Worm (Caenorhabditis elegans) whole organism, L2 larva: ENCODE measurements around the gene C17E7.13.
A peak's percentile ranks its signal among the peaks of the same experiment; 100 is the strongest.

ENCODE experiments used
- F13H6.1 ChIP-seq: sonication (generic microtip); optimal IDR thresholded peaks from 2 replicates; lab custom pipeline; 2016; ENCODE audit warnings: missing genetic modification characterization, missing compliant biosample characterization
- Y55F3AM.14 ChIP-seq: fragments of 200-800 bp; sonication (Bioruptor generic); optimal IDR thresholded peaks from 2 replicates; lab custom pipeline; 2018; ENCODE audit warnings: mild to moderate bottlenecking, missing genetic modification characterization, missing compliant biosample characterization
- ZK546.5 ChIP-seq: sonication (generic microtip); optimal IDR thresholded peaks from 2 replicates; lab custom pipeline; 2017; ENCODE audit warnings: missing biosample characterization, missing genetic modification characterization
- alr-1 ChIP-seq: fragments of 150-350 bp; optimal IDR thresholded peaks from 2 replicates; lab custom pipeline; 2014; ENCODE audit warnings: missing biosample characterization, missing genetic modification characterization
- aly-2 ChIP-seq: fragments of 150-350 bp; optimal IDR thresholded peaks from 2 replicates; lab custom pipeline; 2014; ENCODE audit warnings: missing biosample characterization, missing genetic modification characterization
- blmp-1 ChIP-seq: sonication (generic microtip); optimal IDR thresholded peaks from 2 replicates; lab custom pipeline; 2017; ENCODE audit warnings: missing genetic modification characterization, mild to moderate bottlenecking, missing compliant biosample characterization, antibody characterized with exemption, moderate library complexity; ENCODE audit not compliant: insufficient read depth
- ceh-82 ChIP-seq: fragments of 150-350 bp; optimal IDR thresholded peaks from 2 replicates; lab custom pipeline; 2014; ENCODE audit warnings: missing biosample characterization, missing genetic modification characterization
- dmd-4 ChIP-seq: sonication (generic microtip); optimal IDR thresholded peaks from 2 replicates; lab custom pipeline; 2017; ENCODE audit warnings: missing biosample characterization, missing genetic modification characterization
- egl-27 ChIP-seq: sonication (generic microtip); optimal IDR thresholded peaks from 3 replicates; lab custom pipeline; 2017; ENCODE audit warnings: missing biosample characterization, missing genetic modification reagents, missing genetic modification characterization
- elt-1 ChIP-seq: fragments of 150-350 bp; optimal IDR thresholded peaks from 2 replicates; lab custom pipeline; 2014; ENCODE audit warnings: missing biosample characterization, missing genetic modification characterization
- elt-3 ChIP-seq: sonication (generic microtip); optimal IDR thresholded peaks from 2 replicates; lab custom pipeline; 2017; ENCODE audit warnings: missing biosample characterization, missing genetic modification characterization
- fos-1 ChIP-seq: fragments of 150-350 bp; optimal IDR thresholded peaks from 2 replicates; lab custom pipeline; 2014; ENCODE audit warnings: missing biosample characterization, missing genetic modification characterization
- gmeb-1 ChIP-seq: fragments of 150-350 bp; optimal IDR thresholded peaks from 2 replicates; lab custom pipeline; 2014; ENCODE audit warnings: missing biosample characterization, missing genetic modification characterization
- lin-39 ChIP-seq: fragments of 150-350 bp; optimal IDR thresholded peaks from 2 replicates; lab custom pipeline; 2014; ENCODE audit warnings: missing biosample characterization, missing genetic modification reagents, missing genetic modification characterization
- mbf-1 ChIP-seq: sonication (generic microtip); optimal IDR thresholded peaks from 2 replicates; lab custom pipeline; 2017; ENCODE audit warnings: missing biosample characterization, missing genetic modification characterization
- mdl-1 ChIP-seq, 2 experiments: fragments of 150-350 bp in 1 of 2; sonication (generic microtip) in 1 of 2; optimal IDR thresholded peaks; 2 replicates each; lab custom pipeline; 2017; ENCODE audit warnings: missing biosample characterization in 2 of 2, missing genetic modification characterization in 2 of 2
- nhr-10 ChIP-seq: sonication (generic microtip); optimal IDR thresholded peaks from 2 replicates; lab custom pipeline; 2017; ENCODE audit warnings: missing biosample characterization, missing genetic modification characterization
- nhr-11 ChIP-seq: fragments of 150-350 bp; optimal IDR thresholded peaks from 2 replicates; lab custom pipeline; 2014; ENCODE audit warnings: missing biosample characterization, missing genetic modification characterization
- nhr-12 ChIP-seq: fragments of 150-350 bp; optimal IDR thresholded peaks from 2 replicates; lab custom pipeline; 2014; ENCODE audit warnings: missing biosample characterization, missing genetic modification characterization
- nhr-129 ChIP-seq: fragments of 150-350 bp; optimal IDR thresholded peaks from 2 replicates; lab custom pipeline; 2014; ENCODE audit warnings: missing biosample characterization, missing genetic modification characterization
- nhr-21 ChIP-seq: fragments of 150-350 bp; optimal IDR thresholded peaks from 2 replicates; lab custom pipeline; 2014; ENCODE audit warnings: missing biosample characterization, missing genetic modification characterization
- nhr-23 ChIP-seq: fragments of 150-350 bp; optimal IDR thresholded peaks from 2 replicates; lab custom pipeline; 2014; ENCODE audit warnings: missing biosample characterization, missing genetic modification reagents, missing genetic modification characterization
- nhr-25 ChIP-seq: fragments of 150-350 bp; sonication (generic microtip); optimal IDR thresholded peaks from 3 replicates; lab custom pipeline; 2014; ENCODE audit warnings: missing biosample characterization, missing genetic modification characterization
- nhr-6 ChIP-seq: fragments of 150-350 bp; optimal IDR thresholded peaks from 2 replicates; lab custom pipeline; 2014; ENCODE audit warnings: missing biosample characterization, missing genetic modification characterization
- nhr-77 ChIP-seq: fragments of 150-350 bp; optimal IDR thresholded peaks from 2 replicates; lab custom pipeline; 2014; ENCODE audit warnings: missing biosample characterization, missing genetic modification characterization
- peb-1 ChIP-seq: fragments of 150-350 bp; optimal IDR thresholded peaks from 2 replicates; lab custom pipeline; 2014; ENCODE audit warnings: missing biosample characterization, missing genetic modification characterization
- sem-4 ChIP-seq: fragments of 150-350 bp; optimal IDR thresholded peaks from 2 replicates; lab custom pipeline; 2014; ENCODE audit warnings: missing biosample characterization, missing genetic modification reagents, missing genetic modification characterization
- sma-3 ChIP-seq: sonication (generic microtip); optimal IDR thresholded peaks from 2 replicates; lab custom pipeline; 2016; ENCODE audit warnings: missing genetic modification reagents, missing genetic modification characterization, missing compliant biosample characterization
- sma-9 ChIP-seq, 2 experiments: fragments of 150-350 bp in 1 of 2; sonication (generic microtip) in 1 of 2; optimal IDR thresholded peaks; 2 replicates each; lab custom pipeline; 2014 to 2016; ENCODE audit warnings: missing genetic modification characterization in 2 of 2, mild to moderate bottlenecking in 1 of 2, missing biosample characterization in 1 of 2, missing compliant biosample characterization in 1 of 2, missing genetic modification reagents in 1 of 2, moderate library complexity in 1 of 2
- snpc-4 ChIP-seq: fragments of 150-350 bp; optimal IDR thresholded peaks from 2 replicates; lab custom pipeline; 2014; ENCODE audit warnings: missing biosample characterization, missing genetic modification characterization
- unc-39 ChIP-seq: fragments of 150-350 bp; optimal IDR thresholded peaks from 2 replicates; lab custom pipeline; 2014; ENCODE audit warnings: missing biosample characterization, missing genetic modification characterization
- unc-62 ChIP-seq: fragments of 150-350 bp; optimal IDR thresholded peaks from 2 replicates; lab custom pipeline; 2014; ENCODE audit warnings: missing biosample characterization, missing genetic modification reagents, missing genetic modification characterization
- ztf-1 ChIP-seq: fragments of 200-800 bp; sonication (Bioruptor generic); conservative IDR thresholded peaks from 2 replicates; pipeline ENCODE4 v1.3.6; 2022; ENCODE audit warnings: missing genetic modification characterization, missing compliant biosample characterization
- ztf-4 ChIP-seq: fragments of 150-350 bp; optimal IDR thresholded peaks from 2 replicates; lab custom pipeline; 2014; ENCODE audit warnings: missing biosample characterization, missing genetic modification characterization

C17E7.13 gene

DNA sequence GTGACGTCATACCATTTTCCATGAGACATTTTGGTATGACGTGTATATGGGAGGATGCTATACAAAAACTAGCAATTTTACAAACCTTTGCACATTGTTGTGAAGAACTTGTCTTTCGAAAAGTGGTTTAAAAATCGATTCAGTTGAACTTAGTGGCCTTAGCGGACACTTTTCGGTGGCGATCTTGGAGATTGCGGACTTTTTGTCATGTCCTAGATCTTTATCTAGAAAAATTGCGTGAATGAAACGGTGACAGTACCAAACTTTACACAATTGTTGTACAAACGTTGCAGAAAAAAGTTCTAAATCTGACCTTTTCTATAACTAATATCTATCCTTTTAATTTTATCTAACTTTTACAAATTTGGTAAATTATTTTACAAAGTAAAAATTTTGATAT lies 23.8 kb downstream of the C17E7.13 start:
- TF ChIP-seq unc-62 (GFP tag; lab: Kevin White, UChicago) (no peak), egl-27 (tag; lab: Kevin White, UChicago) (no peak), blmp-1 (tag; lab: Kevin White, UChicago) (no peak), ztf-1 (GFP tag; lab: Robert Waterston, UW) (no peak), elt-1 (tag; lab: Kevin White, UChicago) (peak; percentile 38), nhr-77 (tag; lab: Kevin White, UChicago) (no peak), snpc-4 (tag; lab: Kevin White, UChicago) (no peak), nhr-12 (tag; lab: Kevin White, UChicago) (no peak), unc-39 (tag; lab: Kevin White, UChicago) (no peak)

DNA sequence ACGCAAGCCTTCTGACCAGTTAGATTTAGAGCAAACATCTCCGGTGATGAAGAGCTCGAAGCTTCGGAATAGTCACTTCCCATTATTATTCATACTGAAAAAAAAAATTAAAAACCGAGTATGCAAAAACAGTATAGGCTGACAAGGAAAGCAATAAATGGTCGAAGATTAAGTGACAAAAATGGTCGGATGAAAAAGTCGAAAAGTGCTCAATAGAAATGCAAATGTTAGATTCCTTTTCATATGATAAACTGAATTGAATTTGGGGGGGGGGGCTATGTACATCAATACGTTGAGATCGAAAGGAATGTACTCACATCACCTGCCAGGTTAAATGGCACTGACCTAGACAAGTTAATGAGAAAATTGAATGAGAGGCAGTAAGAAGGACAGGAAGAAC lies 26.2 kb downstream of the C17E7.13 start, which contains the start of gene nhr-187:
Gene nhr-187, minus strand, starts transcription at position 101 of the 400 bp plus-strand sequence.
- TF ChIP-seq ZK546.5 (tag; lab: Kevin White, UChicago): no peak
- no peak for TF ChIP-seq sma-3
- TF ChIP-seq alr-1 (tag; lab: Kevin White, UChicago): no peak
- no peak for TF ChIP-seq ztf-4 (tag; lab: Kevin White, UChicago)
- no peak for TF ChIP-seq nhr-6
- TF ChIP-seq elt-3: no peak
- no peak for TF ChIP-seq nhr-11 (tag; lab: Kevin White, UChicago)
- TF ChIP-seq nhr-25 (tag; lab: Kevin White, UChicago): no peak
- no peak for TF ChIP-seq dmd-4
- TF ChIP-seq mbf-1 (tag; lab: Kevin White, UChicago): no peak
- no peak for TF ChIP-seq nhr-12 (tag; lab: Kevin White, UChicago)
- TF ChIP-seq peb-1: no peak
- no peak for TF ChIP-seq nhr-77 (tag; lab: Kevin White, UChicago)
- TF ChIP-seq ztf-1 (GFP tag; lab: Robert Waterston, UW): no peak
- TF ChIP-seq F13H6.1 (tag; lab: Kevin White, UChicago): no peak
- no peak for TF ChIP-seq mdl-1 (tag; optimal IDR thresholded peaks at IDR 0.05; lab: Kevin White, UChicago)

DNA sequence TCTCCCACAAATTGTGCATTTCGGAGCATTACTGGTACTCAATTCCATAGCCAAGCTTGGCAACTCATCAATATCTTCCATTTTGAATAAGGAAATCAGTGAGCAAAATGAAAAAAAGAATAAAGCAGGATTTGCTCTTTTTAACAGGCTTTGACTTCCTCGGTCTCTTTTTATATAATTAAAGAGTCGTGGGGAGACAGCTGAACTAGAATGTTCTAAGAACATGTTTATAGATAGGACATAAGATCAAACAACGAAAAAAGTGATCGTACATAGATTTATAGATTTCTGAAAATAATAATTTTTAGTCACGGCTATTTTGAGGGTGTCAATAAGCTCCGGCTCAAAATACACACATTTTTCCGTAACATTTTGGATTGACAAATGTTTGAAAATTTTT lies 29.0 kb downstream of the C17E7.13 start, which contains the start of gene nhr-189:
Gene nhr-189, minus strand, starts transcription at position 121 of the 400 bp plus-strand sequence.
- TF ChIP-seq ZK546.5 (tag; lab: Kevin White, UChicago) (no peak), fos-1 (tag; lab: Kevin White, UChicago) (no peak), sem-4 (tag; lab: Kevin White, UChicago) (no peak), unc-62 (GFP tag; lab: Kevin White, UChicago) (no peak), nhr-12 (tag; lab: Kevin White, UChicago) (no peak)

DNA sequence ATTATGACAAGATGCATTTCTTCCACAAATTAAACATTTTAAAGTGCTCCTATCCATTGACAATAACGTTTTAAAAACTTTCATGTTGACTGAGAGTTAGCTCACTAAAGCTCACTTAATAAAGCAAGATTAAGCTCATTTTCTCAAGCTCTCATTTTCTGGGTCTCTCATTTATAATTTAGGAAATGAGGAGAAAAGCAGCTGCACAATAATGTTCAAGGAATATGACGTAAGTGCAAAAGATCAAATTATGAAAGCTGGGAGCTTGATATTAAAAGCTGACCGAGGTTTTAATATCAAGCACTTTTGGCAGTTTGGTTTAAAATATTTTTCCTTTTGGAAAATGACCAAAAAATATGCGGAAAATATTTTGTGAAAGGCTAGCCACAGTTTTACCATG lies 31.3 kb downstream of the C17E7.13 start, which contains the start of gene nhr-188:
Gene nhr-188, minus strand, starts transcription at position 84 of the 400 bp plus-strand sequence.
- no peak for TF ChIP-seq aly-2 (tag; lab: Kevin White, UChicago)
- no peak for TF ChIP-seq nhr-10 (tag; lab: Kevin White, UChicago)
- no peak for TF ChIP-seq Y55F3AM.14 (GFP tag; lab: Kevin White, UChicago)
- TF ChIP-seq ztf-4 (tag; lab: Kevin White, UChicago): no peak
- TF ChIP-seq elt-1 (tag; lab: Kevin White, UChicago): no peak
- TF ChIP-seq nhr-23 (tag; lab: Kevin White, UChicago): no peak

DNA sequence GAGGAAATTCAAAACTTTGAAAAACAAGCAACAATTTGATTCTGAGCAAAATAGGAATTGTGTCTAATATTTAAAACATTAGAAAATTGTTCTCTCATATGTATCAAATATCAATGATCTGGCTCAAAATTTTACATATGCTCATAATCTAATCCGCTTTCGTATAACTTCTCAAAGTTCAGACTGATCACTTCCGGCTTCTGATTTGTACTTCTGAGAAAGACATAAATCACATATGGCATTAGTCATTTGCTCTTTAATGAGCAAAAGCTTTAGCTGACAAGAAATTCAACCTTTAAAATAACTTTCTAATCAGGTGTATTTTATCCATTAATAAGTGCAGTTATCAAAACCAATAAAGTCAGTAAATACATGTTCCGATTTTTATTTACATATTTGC lies 33.2 kb downstream of the C17E7.13 start:
- no peak for TF ChIP-seq nhr-129 (tag; lab: Kevin White, UChicago)
- TF ChIP-seq sma-9 (GFP tag; optimal IDR thresholded peaks at IDR 0.05; lab: Kevin White, UChicago): peak; percentile 66
- no peak for TF ChIP-seq sma-9 (tag; optimal IDR thresholded peaks at IDR 0.05; lab: Kevin White, UChicago)
- no peak for TF ChIP-seq gmeb-1 (tag; lab: Kevin White, UChicago)
- no peak for TF ChIP-seq F13H6.1 (tag; lab: Kevin White, UChicago)
- TF ChIP-seq nhr-21 (tag; lab: Kevin White, UChicago): peak; percentile 65
- no peak for TF ChIP-seq ceh-82 (tag; lab: Kevin White, UChicago)
- TF ChIP-seq lin-39: no peak
- no peak for TF ChIP-seq blmp-1 (tag; lab: Kevin White, UChicago)
